Fruit fly (Drosophila melanogaster): Measurements from ENCODE around the gene Acsf3.

Gene Acsf3

DNA sequence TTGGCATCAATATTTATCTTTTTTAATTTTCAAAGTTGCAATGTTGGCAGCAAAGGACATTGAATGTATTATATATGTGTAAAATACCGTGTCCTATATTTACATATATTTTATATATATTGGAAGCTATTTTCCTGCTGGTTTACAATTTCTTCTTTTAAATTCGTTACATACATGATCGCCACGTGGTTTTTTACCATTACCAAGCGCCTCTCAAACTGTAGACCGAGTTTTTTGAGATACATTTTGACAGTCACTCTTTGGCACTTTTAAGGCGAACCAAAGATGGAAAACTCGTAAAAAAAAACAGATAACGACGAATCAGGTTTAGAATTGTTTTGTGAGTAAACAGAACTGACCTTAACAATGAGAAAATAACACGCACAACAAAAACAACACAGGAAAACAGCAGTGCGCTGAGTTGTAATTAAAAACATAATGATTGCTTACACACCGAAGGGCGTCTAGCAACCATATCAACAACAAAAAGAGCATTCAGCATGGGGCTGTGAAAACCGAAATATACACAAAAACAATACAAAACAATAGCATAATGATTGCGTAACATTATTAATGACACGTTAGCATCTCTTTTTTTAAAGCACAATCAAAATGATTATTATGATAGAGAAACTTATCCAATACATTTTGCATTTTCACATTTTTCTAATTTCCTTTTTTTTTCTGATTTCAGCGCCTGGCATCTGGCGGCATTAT, 10.9 kb downstream of the Acsf3 start (continued):
- TF ChIP-seq CG32772 (GFP tag; IDR thresholded peaks at IDR 0.05) (no peak), CG33557 (GFP tag; optimal IDR thresholded peaks at IDR 0.05) (no peak), CG6689 (GFP tag; IDR thresholded peaks at IDR 0.05) (no peak), odd (GFP tag; optimal IDR thresholded peaks at IDR 0.05) (no peak), CG9727 (GFP tag; optimal IDR thresholded peaks at IDR 0.05) (no peak), bsh (GFP tag; optimal IDR thresholded peaks at IDR 0.05) (no peak), CG34376 (GFP tag; optimal IDR thresholded peaks at IDR 0.05) (no peak), tgo (GFP tag; IDR thresholded peaks at IDR 0.05) (no peak), nerfin-1 (tag; optimal IDR thresholded peaks at IDR 0.05) (no peak), ac (GFP tag; optimal IDR thresholded peaks at IDR 0.05) (no peak), Xbp1 (GFP tag; optimal IDR thresholded peaks at IDR 0.05) (peak; percentile 11)

DNA sequence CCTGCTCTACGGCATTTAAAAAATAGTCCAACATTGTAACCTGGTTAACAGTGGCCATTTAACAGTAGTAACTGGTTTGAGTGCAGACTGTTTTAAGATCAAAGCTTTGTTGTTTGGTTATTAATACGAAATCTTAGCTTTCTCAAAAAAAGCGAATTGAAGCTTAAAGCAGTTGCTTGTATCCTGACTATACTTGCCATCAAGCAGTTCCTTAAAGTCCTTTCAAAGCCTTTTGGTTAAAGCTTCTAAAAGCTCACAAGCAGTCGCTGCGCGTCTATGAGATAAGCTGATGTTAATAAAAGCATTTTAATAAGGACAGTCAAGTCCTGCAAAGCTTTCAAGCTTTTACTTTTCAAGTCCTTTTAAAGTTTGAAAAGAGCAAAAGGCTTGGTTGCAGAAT, 11.8 kb downstream of the Acsf3 start:
- TF ChIP-seq CG34224 (GFP tag; IDR thresholded peaks at IDR 0.05; ENCODE audit: partially characterized antibody) (no peak), bcd (GFP tag; optimal IDR thresholded peaks at IDR 0.05) (no peak), pita (GFP tag; optimal IDR thresholded peaks at IDR 0.05) (peak; percentile 7), Pdp1 (GFP tag; optimal IDR thresholded peaks at IDR 0.05) (no peak), CTCF (GFP tag; optimal IDR thresholded peaks at IDR 0.05) (peak; percentile 4), eve (GFP tag; optimal IDR thresholded peaks at IDR 0.05) (peak in 1 of 2 experiments; percentile 59), CG31365 (tag; optimal IDR thresholded peaks at IDR 0.05) (peak; percentile 94), CG13296 (GFP tag; optimal IDR thresholded peaks at IDR 0.05) (no peak), sens-2 (GFP tag; IDR thresholded peaks at IDR 0.05) (no peak), CG8290 (GFP tag; optimal IDR thresholded peaks at IDR 0.05) (no peak), CG8290 (tag; optimal IDR thresholded peaks at IDR 0.05) (no peak), CG1024 (GFP tag; IDR thresholded peaks at IDR 0.05) (no peak), CG17385 (GFP tag; optimal IDR thresholded peaks at IDR 0.05) (no peak), fd64A (GFP tag; optimal IDR thresholded peaks at IDR 0.05) (no peak)

DNA sequence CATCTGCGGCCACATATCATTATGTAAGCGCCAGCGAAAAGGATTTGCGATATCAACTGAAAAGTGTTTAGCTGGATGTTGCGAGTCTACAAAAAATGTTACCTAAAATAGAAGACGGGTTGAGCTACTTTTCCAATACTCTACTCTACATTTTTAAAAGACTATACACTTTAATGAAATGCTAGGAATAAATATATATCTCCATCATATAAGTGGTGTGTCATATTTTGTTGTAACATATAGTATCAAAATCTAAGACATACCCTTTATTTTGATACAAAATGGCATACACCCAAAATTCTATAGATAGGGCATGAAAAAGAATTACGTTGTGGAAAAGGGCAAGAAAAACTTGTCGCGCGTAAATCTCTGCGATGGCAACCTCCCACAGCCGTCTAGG, 14.2 kb downstream of the Acsf3 start:
- TF ChIP-seq wdn (GFP tag; IDR thresholded peaks at IDR 0.05) (no peak), Med (GFP tag) (peak; percentile 57), D19A (tag; optimal IDR thresholded peaks at IDR 0.05) (peak; percentile 65), vvl (GFP tag; IDR thresholded peaks at IDR 0.05) (no peak), CG1603 (tag; optimal IDR thresholded peaks at IDR 0.05) (peak; percentile 9), CG6689 (GFP tag; IDR thresholded peaks at IDR 0.05) (no peak), CG6765 (GFP tag; optimal IDR thresholded peaks at IDR 0.05) (no peak), Fer1 (GFP tag; optimal IDR thresholded peaks at IDR 0.05) (no peak), CG4730 (GFP tag; IDR thresholded peaks at IDR 0.05) (no peak), H15 (GFP tag; IDR thresholded peaks at IDR 0.05) (no peak), Ptx1 (GFP tag; IDR thresholded peaks at IDR 0.05) (0 out of 2 replicates have a peak, but pooled peaks have one; percentile 17), CG4328 (GFP tag; optimal IDR thresholded peaks at IDR 0.05) (no peak), Pdp1 (GFP tag; optimal IDR thresholded peaks at IDR 0.05) (peak in 1 of 2 experiments; percentile 30), fd64A (GFP tag; optimal IDR thresholded peaks at IDR 0.05) (no peak), gem (tag; optimal IDR thresholded peaks at IDR 0.05) (peak; percentile 23), row (GFP tag; IDR thresholded peaks at IDR 0.05) (peak; percentile 42; the same call in 1 of the 3 replicates), Hr51 (GFP tag; optimal IDR thresholded peaks at IDR 0.05) (peak in 1 of 2 experiments; percentile 5), Chrac-16 (GFP tag; optimal IDR thresholded peaks at IDR 0.05) (no peak), CG13894 (tag; optimal IDR thresholded peaks at IDR 0.05) (peak; percentile 10), CG32532 (GFP tag; IDR thresholded peaks at IDR 0.05) (peak; percentile 22; the same call in 1 of the 2 replicates), CG8944 (GFP tag; optimal IDR thresholded peaks at IDR 0.05) (no peak)
